Fruit fly (Drosophila melanogaster) whole organism, embryonic: ENCODE measurements around the gene unc-119.
A peak's percentile ranks its signal among the peaks of the same experiment; 100 is the strongest.

Experiments used
- Bdp1 ChIP-seq: fragments of 200-800 bp; sonication (Bioruptor generic); optimal IDR thresholded peaks from 3 replicates; lab custom pipeline; 2016; ENCODE audit warnings: missing biosample characterization, missing genetic modification characterization
- CG12769 ChIP-seq: fragments of 200-800 bp; sonication (Bioruptor generic); optimal IDR thresholded peaks from 2 replicates; lab custom pipeline; 2019; ENCODE audit warnings: missing biosample characterization, mild to moderate bottlenecking, missing genetic modification characterization, moderate library complexity
- CG13775 ChIP-seq: fragments of 200-800 bp; sonication (Bioruptor generic); optimal IDR thresholded peaks from 3 replicates; lab custom pipeline; 2017; ENCODE audit warnings: missing biosample characterization, mild to moderate bottlenecking, missing genetic modification characterization
- CG15696 ChIP-seq: fragments of 200-800 bp; sonication (Bioruptor generic); optimal IDR thresholded peaks from 2 replicates; lab custom pipeline; 2019; ENCODE audit warnings: missing biosample characterization, mild to moderate bottlenecking, missing genetic modification characterization, moderate library complexity
- CG18599 ChIP-seq: fragments of 200-800 bp; sonication (Bioruptor generic); optimal IDR thresholded peaks from 3 replicates; lab custom pipeline; 2017; ENCODE audit warnings: missing biosample characterization, missing genetic modification characterization, mild to moderate bottlenecking, moderate library complexity, missing genetic modification reagents
- CG2889 ChIP-seq: fragments of 200-800 bp; sonication (Bioruptor generic); IDR thresholded peaks from 3 replicates; pipeline ENCODE4 v1.3.6; 2022; ENCODE audit warnings: missing biosample characterization, missing genetic modification characterization
- CG3163 ChIP-seq: fragments of 200-800 bp; sonication (Bioruptor generic); optimal IDR thresholded peaks from 3 replicates; lab custom pipeline; 2016; ENCODE audit warnings: missing biosample characterization, missing genetic modification characterization
- CG3281 ChIP-seq: fragments of 200-800 bp; sonication (Bioruptor generic); optimal IDR thresholded peaks from 3 replicates; lab custom pipeline; 2017; ENCODE audit warnings: missing biosample characterization, mild to moderate bottlenecking, missing genetic modification characterization
- CG7963 ChIP-seq: fragments of 200-800 bp; sonication (Bioruptor generic); IDR thresholded peaks from 3 replicates; pipeline ENCODE4 v1.3.6; 2022; ENCODE audit warnings: missing biosample characterization, missing genetic modification characterization; ENCODE audit not compliant: partially characterized antibody
- CG8478 ChIP-seq: fragments of >200 bp; optimal IDR thresholded peaks from 2 replicates; lab custom pipeline; 2018
- CG8765 ChIP-seq: fragments of 200-800 bp; sonication (Bioruptor generic); IDR thresholded peaks from 2 replicates; pipeline ENCODE4 v1.3.6; 2022; ENCODE audit warnings: missing biosample characterization, missing genetic modification characterization
- CoRest ChIP-seq: fragments of 200-800 bp; sonication (Bioruptor generic); optimal IDR thresholded peaks from 3 replicates; lab custom pipeline; 2018; ENCODE audit warnings: missing biosample characterization, mild to moderate bottlenecking, missing genetic modification characterization, moderate library complexity
- Dek ChIP-seq: fragments of 200-800 bp; sonication (Bioruptor generic); optimal IDR thresholded peaks from 3 replicates; lab custom pipeline; 2019; ENCODE audit warnings: missing biosample characterization, mild to moderate bottlenecking, missing genetic modification characterization, moderate library complexity
- Dfd ChIP-seq, 2 experiments: fragments of >200 bp; optimal IDR thresholded peaks; 2 replicates each; lab custom pipeline; 2017; ENCODE audit warnings: missing biosample characterization in 2 of 2, missing genetic modification characterization in 2 of 2
- Dip3 ChIP-seq: fragments of 200-800 bp; sonication (Bioruptor generic); optimal IDR thresholded peaks from 3 replicates; lab custom pipeline; 2016; ENCODE audit warnings: missing biosample characterization, missing genetic modification characterization
- E2f2 ChIP-seq: fragments of 200-800 bp; sonication (Bioruptor generic); IDR thresholded peaks from 2 replicates; pipeline ENCODE4 v1.3.6; 2022; ENCODE audit warnings: missing biosample characterization, missing genetic modification characterization
- Fer2 ChIP-seq: fragments of 200-800 bp; sonication (Bioruptor generic); optimal IDR thresholded peaks from 2 replicates; lab custom pipeline; 2018; ENCODE audit warnings: missing biosample characterization, mild to moderate bottlenecking, missing genetic modification characterization, moderate library complexity
- Fer3 ChIP-seq: fragments of 200-800 bp; sonication (Bioruptor generic); optimal IDR thresholded peaks from 2 replicates; lab custom pipeline; 2018; ENCODE audit warnings: missing biosample characterization, mild to moderate bottlenecking, missing genetic modification characterization, moderate library complexity
- Max ChIP-seq: fragments of 200-800 bp; sonication (Bioruptor generic); optimal IDR thresholded peaks from 2 replicates; lab custom pipeline; 2016; ENCODE audit warnings: missing biosample characterization, mild to moderate bottlenecking, missing genetic modification characterization
- Pdp1 ChIP-seq, 2 experiments: fragments of 200-800 bp; sonication (Bioruptor generic); optimal IDR thresholded peaks; 3 replicates each; lab custom pipeline; 2016; ENCODE audit warnings: missing biosample characterization in 2 of 2, missing genetic modification characterization in 2 of 2, mild to moderate bottlenecking in 1 of 2, moderate library complexity in 1 of 2
- Rx ChIP-seq: fragments of 200-800 bp; sonication (Bioruptor generic); IDR thresholded peaks from 2 replicates; pipeline ENCODE4 v1.3.6; 2022; ENCODE audit warnings: missing biosample characterization, missing genetic modification characterization
- Side ChIP-seq: fragments of 200-800 bp; sonication (Bioruptor generic); optimal IDR thresholded peaks from 2 replicates; lab custom pipeline; 2016; ENCODE audit warnings: missing biosample characterization, missing genetic modification characterization
- Spps ChIP-seq: fragments of 200-800 bp; sonication (Bioruptor generic); optimal IDR thresholded peaks from 2 replicates; lab custom pipeline; 2018; ENCODE audit warnings: missing biosample characterization, mild to moderate bottlenecking, missing genetic modification characterization
- abd-A ChIP-seq: fragments of 200-800 bp; sonication (Bioruptor generic); optimal IDR thresholded peaks from 3 replicates; lab custom pipeline; 2019; ENCODE audit warnings: missing biosample characterization, mild to moderate bottlenecking, missing genetic modification characterization, moderate library complexity
- ac ChIP-seq: fragments of 200-800 bp; sonication (Bioruptor generic); optimal IDR thresholded peaks from 3 replicates; lab custom pipeline; 2017; ENCODE audit warnings: missing biosample characterization, mild to moderate bottlenecking, missing genetic modification characterization
- ap ChIP-seq: fragments of 200-800 bp; sonication (Bioruptor generic); IDR thresholded peaks from 2 replicates; pipeline ENCODE4 v1.3.6; 2022; ENCODE audit warnings: missing biosample characterization, missing genetic modification characterization
- az2 ChIP-seq: fragments of 200-800 bp; sonication (Bioruptor generic); optimal IDR thresholded peaks from 3 replicates; lab custom pipeline; 2016; ENCODE audit warnings: missing biosample characterization, missing genetic modification characterization
- bigmax ChIP-seq: fragments of 200-800 bp; sonication (Bioruptor generic); optimal IDR thresholded peaks from 2 replicates; lab custom pipeline; 2018; ENCODE audit warnings: missing biosample characterization, mild to moderate bottlenecking, missing genetic modification characterization
- br ChIP-seq: fragments of >200 bp; optimal IDR thresholded peaks from 2 replicates; lab custom pipeline; 2017
- esg ChIP-seq: fragments of 200-800 bp; sonication (Bioruptor generic); conservative IDR thresholded peaks from 2 replicates; pipeline ENCODE4 v1.3.6; 2022; ENCODE audit warnings: missing biosample characterization, missing genetic modification characterization
- gcm ChIP-seq: fragments of 200-800 bp; sonication (Bioruptor generic); optimal IDR thresholded peaks from 2 replicates; lab custom pipeline; 2019; ENCODE audit warnings: missing biosample characterization, mild to moderate bottlenecking, missing genetic modification characterization, moderate library complexity
- her ChIP-seq: fragments of 200-800 bp; sonication (Bioruptor generic); optimal IDR thresholded peaks from 2 replicates; lab custom pipeline; 2016; ENCODE audit warnings: missing biosample characterization, missing genetic modification characterization
- hth ChIP-seq: fragments of >200 bp; optimal IDR thresholded peaks from 2 replicates; lab custom pipeline; 2017; ENCODE audit warnings: inconsistent platforms
- jing ChIP-seq: fragments of 200-800 bp; sonication (Bioruptor generic); optimal IDR thresholded peaks from 2 replicates; lab custom pipeline; 2018; ENCODE audit warnings: missing biosample characterization, mild to moderate bottlenecking, missing genetic modification characterization
- lbe ChIP-seq: fragments of 200-800 bp; sonication (Bioruptor generic); optimal IDR thresholded peaks from 2 replicates; lab custom pipeline; 2016; ENCODE audit warnings: missing biosample characterization, mild to moderate bottlenecking, missing genetic modification characterization
- nmo ChIP-seq: fragments of 200-800 bp; sonication (Bioruptor generic); optimal IDR thresholded peaks from 2 replicates; lab custom pipeline; 2018; ENCODE audit warnings: missing biosample characterization, mild to moderate bottlenecking, missing genetic modification characterization, moderate library complexity
- onecut ChIP-seq: fragments of 200-800 bp; sonication (Bioruptor generic); IDR thresholded peaks from 2 replicates; pipeline ENCODE4 v1.3.6; 2022; ENCODE audit warnings: missing biosample characterization, missing genetic modification characterization
- pnt ChIP-seq: fragments of 200-800 bp; sonication (Bioruptor generic); optimal IDR thresholded peaks from 3 replicates; lab custom pipeline; 2016; ENCODE audit warnings: missing biosample characterization, missing genetic modification characterization
- psq ChIP-seq: fragments of 200-800 bp; sonication (Bioruptor generic); optimal IDR thresholded peaks from 2 replicates; lab custom pipeline; 2017; ENCODE audit warnings: missing biosample characterization, missing genetic modification characterization
- ro ChIP-seq: fragments of 200-800 bp; sonication (Bioruptor generic); IDR thresholded peaks from 2 replicates; pipeline ENCODE4 v1.3.6; 2022; ENCODE audit warnings: missing biosample characterization, missing genetic modification characterization
- run ChIP-seq: fragments of 200-800 bp; sonication (Bioruptor generic); optimal IDR thresholded peaks from 3 replicates; lab custom pipeline; 2018; ENCODE audit warnings: missing biosample characterization, mild to moderate bottlenecking, missing genetic modification characterization
- shn ChIP-seq: fragments of 200-800 bp; sonication (Bioruptor generic); optimal IDR thresholded peaks from 3 replicates; lab custom pipeline; 2016; ENCODE audit warnings: missing biosample characterization, missing genetic modification characterization
- sima ChIP-seq: fragments of 200-800 bp; sonication (Bioruptor generic); optimal IDR thresholded peaks from 2 replicates; lab custom pipeline; 2016; ENCODE audit warnings: missing biosample characterization, missing genetic modification characterization
- slbo ChIP-seq: fragments of 200-800 bp; sonication (Bioruptor generic); IDR thresholded peaks from 2 replicates; pipeline ENCODE4 v1.3.6; 2022; ENCODE audit warnings: missing biosample characterization, missing genetic modification characterization
- ssp ChIP-seq: fragments of 200-800 bp; sonication (Bioruptor generic); IDR thresholded peaks from 2 replicates; pipeline ENCODE4 v1.3.6; 2022; ENCODE audit warnings: missing biosample characterization, missing genetic modification characterization
- tap ChIP-seq: fragments of 200-800 bp; optimal IDR thresholded peaks from 3 replicates; lab custom pipeline; 2019; ENCODE audit warnings: missing biosample characterization, mild to moderate bottlenecking, missing genetic modification characterization, moderate library complexity
- ttk ChIP-seq: fragments of 200-800 bp; sonication (Bioruptor generic); IDR thresholded peaks from 2 replicates; pipeline ENCODE4 v2.1.2; 2022; ENCODE audit warnings: missing biosample characterization, missing genetic modification characterization
- vfl ChIP-seq: fragments of 200-800 bp; sonication (Bioruptor generic); optimal IDR thresholded peaks from 2 replicates; lab custom pipeline; 2016; ENCODE audit warnings: missing biosample characterization, missing genetic modification characterization
- z ChIP-seq: fragments of 200-800 bp; sonication (Bioruptor generic); IDR thresholded peaks from 3 replicates; pipeline ENCODE4 v1.3.6; 2022; ENCODE audit warnings: missing biosample characterization, missing genetic modification characterization
- zen2 ChIP-seq: fragments of 200-800 bp; sonication (Bioruptor generic); IDR thresholded peaks from 3 replicates; pipeline ENCODE4 v1.3.6; 2022; ENCODE audit warnings: missing biosample characterization, missing genetic modification characterization; ENCODE audit not compliant: partially characterized antibody

The unc-119 gene

dm6 chrX:7333858-7334800 lies 43.0 kb upstream of the unc-119 start (continued):
- peak in 1 of 2 experiments; percentile 18 for TF ChIP-seq Pdp1 (GFP tag; optimal IDR thresholded peaks at IDR 0.05; lab: Kevin White, UChicago)
- TF ChIP-seq her: peak; percentile 50
- TF ChIP-seq esg (GFP tag; lab: Robert Waterston, UW): no peak; the same call in 1 of the 2 replicates
- TF ChIP-seq vfl (GFP tag; lab: Kevin White, UChicago): peak; percentile 6
- no peak for TF ChIP-seq onecut (GFP tag; lab: Robert Waterston, UW)
- peak; percentile 88 for TF ChIP-seq CG12769 (tag; lab: Kevin White, UChicago)
- TF ChIP-seq CG3163: peak; percentile 9
- peak; percentile 5 for TF ChIP-seq pnt (GFP tag; lab: Kevin White, UChicago)
- TF ChIP-seq abd-A (tag; lab: Kevin White, UChicago): no peak
- TF ChIP-seq az2 (GFP tag; lab: Kevin White, UChicago): no peak
- TF ChIP-seq Fer2 (tag; lab: Kevin White, UChicago): no peak
- TF ChIP-seq CG7963 (GFP tag; lab: Robert Waterston, UW): no peak
- no peak for TF ChIP-seq Dek (tag; lab: Kevin White, UChicago)
- no peak for TF ChIP-seq psq (GFP tag; lab: Kevin White, UChicago)
- no peak for TF ChIP-seq ro
- peak; percentile 60 for TF ChIP-seq CG18599 (GFP tag; lab: Kevin White, UChicago)
- peak; percentile 69 for TF ChIP-seq CG3281 (GFP tag; lab: Kevin White, UChicago)
- TF ChIP-seq jing (GFP tag; lab: Kevin White, UChicago): no peak
- no peak for TF ChIP-seq ac (GFP tag; lab: Kevin White, UChicago)
- TF ChIP-seq bigmax (GFP tag; lab: Kevin White, UChicago): no peak
- peak in 1 of 2 experiments; percentile 73 for TF ChIP-seq Dfd (GFP tag; optimal IDR thresholded peaks at IDR 0.05; lab: Kevin White, UChicago)
- TF ChIP-seq CG8765 (GFP tag; lab: Robert Waterston, UW): no peak
- no peak for TF ChIP-seq hth (lab: Kevin White, UChicago)
- no peak for TF ChIP-seq ttk (GFP tag; lab: Robert Waterston, UW)
- TF ChIP-seq CG15696 (tag; lab: Kevin White, UChicago): no peak
- peak; percentile 26 for TF ChIP-seq shn (GFP tag; lab: Kevin White, UChicago)
- peak; percentile 70 for TF ChIP-seq slbo (GFP tag; lab: Robert Waterston, UW)
- TF ChIP-seq Dip3 (GFP tag; lab: Kevin White, UChicago): peak; percentile 58
- TF ChIP-seq ssp (GFP tag; lab: Robert Waterston, UW): no peak
- TF ChIP-seq zen2 (GFP tag; lab: Robert Waterston, UW): no peak
- peak; percentile 49 for TF ChIP-seq Fer3 (tag; lab: Kevin White, UChicago)
- TF ChIP-seq gcm: no peak
- no peak for TF ChIP-seq nmo (GFP tag; lab: Kevin White, UChicago)
- TF ChIP-seq E2f2 (GFP tag; lab: Robert Waterston, UW): no peak
- TF ChIP-seq sima: no peak
- no peak for TF ChIP-seq run
- TF ChIP-seq CG2889 (GFP tag; lab: Robert Waterston, UW): 0 out of 3 replicates have a peak, but pooled peaks have one; percentile 26
- no peak for TF ChIP-seq ap (GFP tag; lab: Robert Waterston, UW)
- no peak for TF ChIP-seq Max (GFP tag; lab: Kevin White, UChicago)
- no peak for TF ChIP-seq lbe (GFP tag; lab: Kevin White, UChicago)
- no peak for TF ChIP-seq CG8478
- TF ChIP-seq tap (tag; lab: Kevin White, UChicago): no peak
- no peak for TF ChIP-seq Bdp1
- no peak for TF ChIP-seq br (lab: Kevin White, UChicago)
- no peak for TF ChIP-seq z (GFP tag; lab: Robert Waterston, UW)
- no peak for TF ChIP-seq Rx (GFP tag; lab: Robert Waterston, UW)
- no peak for TF ChIP-seq Spps
- TF ChIP-seq CoRest (tag; lab: Kevin White, UChicago): peak; percentile 23
- peak; percentile 32 for TF ChIP-seq CG13775 (GFP tag; lab: Kevin White, UChicago)
- no peak for TF ChIP-seq Side (GFP tag; lab: Kevin White, UChicago)
